Worm (Caenorhabditis elegans) whole organism, L1 larva: ENCODE measurements around the gene F11A5.15.

Experiments
- C04F5.9 ChIP-seq: sonication (generic microtip); optimal IDR thresholded peaks from 2 replicates; lab custom pipeline; 2016; ENCODE audit warnings: missing genetic modification characterization, missing compliant biosample characterization
- C34B4.2 ChIP-seq: sonication (generic microtip); optimal IDR thresholded peaks from 2 replicates; lab custom pipeline; 2017; ENCODE audit warnings: mild to moderate bottlenecking, missing genetic modification characterization, missing compliant biosample characterization
- Y116A8C.19 ChIP-seq: sonication (generic microtip); optimal IDR thresholded peaks from 2 replicates; lab custom pipeline; 2016; ENCODE audit warnings: missing compliant biosample characterization, missing genetic modification characterization, borderline replicate concordance
- aha-1 ChIP-seq: fragments of 150-350 bp; optimal IDR thresholded peaks from 2 replicates; lab custom pipeline; 2014; ENCODE audit warnings: missing biosample characterization, missing genetic modification characterization
- aly-2 ChIP-seq: fragments of 150-350 bp; optimal IDR thresholded peaks from 2 replicates; lab custom pipeline; 2014; ENCODE audit warnings: missing biosample characterization, missing genetic modification characterization
- ama-1 ChIP-seq: fragments of 150-350 bp; optimal IDR thresholded peaks from 2 replicates; lab custom pipeline; 2014
- blmp-1 ChIP-seq: fragments of 150-350 bp; optimal IDR thresholded peaks from 2 replicates; lab custom pipeline; 2014; ENCODE audit warnings: missing biosample characterization, missing genetic modification characterization
- ceh-82 ChIP-seq, 3 experiments: fragments of 150-350 bp in 1 of 3; sonication (generic microtip) in 2 of 3; optimal IDR thresholded peaks; 2 replicates each; lab custom pipeline; 2014 to 2017; ENCODE audit warnings: missing biosample characterization in 3 of 3, missing genetic modification characterization in 3 of 3
- dsc-1 ChIP-seq: sonication (generic microtip); optimal IDR thresholded peaks from 2 replicates; lab custom pipeline; 2016; ENCODE audit warnings: mild to moderate bottlenecking, missing genetic modification characterization, missing compliant biosample characterization
- efl-1 ChIP-seq, 4 experiments: fragments of 150-350 bp; optimal IDR thresholded peaks in 3 of 4; peaks in 1 of 4; 1 replicate in 1 of 4; 2 replicates in 3 of 4; lab custom pipeline; 2014; ENCODE audit warnings: missing biosample characterization in 2 of 4, missing genetic modification characterization in 2 of 4, missing genetic modification reagents in 2 of 4
- egl-13 ChIP-seq: sonication (generic microtip); optimal IDR thresholded peaks from 2 replicates; lab custom pipeline; 2016; ENCODE audit warnings: missing genotype, missing genetic modification reagents, missing genetic modification characterization, missing compliant biosample characterization
- egl-27 ChIP-seq, 2 experiments: fragments of 150-350 bp in 1 of 2; sonication (generic microtip); optimal IDR thresholded peaks; 3 replicates each; lab custom pipeline; 2017 to 2018; ENCODE audit warnings: missing biosample characterization in 2 of 2, missing genetic modification characterization in 2 of 2, missing genetic modification reagents in 2 of 2
- ets-5 ChIP-seq: fragments of 200-800 bp; sonication (Bioruptor generic); IDR thresholded peaks from 2 replicates; pipeline ENCODE4 v1.3.6; 2022; ENCODE audit warnings: missing genetic modification characterization, missing compliant biosample characterization
- fkh-4 ChIP-seq: sonication (generic microtip); optimal IDR thresholded peaks from 2 replicates; lab custom pipeline; 2016; ENCODE audit warnings: missing compliant biosample characterization, missing genetic modification characterization, borderline replicate concordance
- fkh-8 ChIP-seq: sonication (generic microtip); optimal IDR thresholded peaks from 2 replicates; lab custom pipeline; 2016; ENCODE audit warnings: mild to moderate bottlenecking, missing genetic modification characterization, missing compliant biosample characterization
- hlh-17 ChIP-seq: fragments of 200-800 bp; sonication (Bioruptor generic); optimal IDR thresholded peaks from 2 replicates; lab custom pipeline; 2018; ENCODE audit warnings: missing genetic modification characterization, mild to moderate bottlenecking, missing compliant biosample characterization, moderate library complexity, borderline replicate concordance
- hpl-2 ChIP-seq: fragments of 150-350 bp; optimal IDR thresholded peaks from 2 replicates; lab custom pipeline; 2014; ENCODE audit warnings: missing biosample characterization, missing genetic modification reagents, missing genetic modification characterization
- irx-1 ChIP-seq: sonication (generic microtip); optimal IDR thresholded peaks from 2 replicates; lab custom pipeline; 2016; ENCODE audit warnings: missing genetic modification characterization, missing compliant biosample characterization
- jun-1 ChIP-seq: fragments of 150-350 bp; optimal IDR thresholded peaks from 2 replicates; lab custom pipeline; 2014; ENCODE audit warnings: missing biosample characterization, missing genetic modification reagents, missing genetic modification characterization
- lin-13 ChIP-seq: fragments of 150-350 bp; optimal IDR thresholded peaks from 2 replicates; lab custom pipeline; 2014; ENCODE audit warnings: missing biosample characterization, missing genetic modification reagents, missing genetic modification characterization
- lin-15B ChIP-seq: fragments of 150-350 bp; sonication (generic microtip); optimal IDR thresholded peaks from 3 replicates; lab custom pipeline; 2014; ENCODE audit warnings: missing biosample characterization, missing genetic modification characterization
- lin-35 ChIP-seq, 2 experiments: fragments of 150-350 bp; optimal IDR thresholded peaks; 2 replicates each; lab custom pipeline; 2014; ENCODE audit warnings: missing biosample characterization in 2 of 2, missing genetic modification characterization in 2 of 2, missing genetic modification reagents in 2 of 2
- lin-39 ChIP-seq: fragments of 150-350 bp; optimal IDR thresholded peaks from 2 replicates; lab custom pipeline; 2014; ENCODE audit warnings: missing biosample characterization, missing genetic modification reagents, missing genetic modification characterization
- nhr-11 ChIP-seq: fragments of 150-350 bp; optimal IDR thresholded peaks from 2 replicates; lab custom pipeline; 2014; ENCODE audit warnings: missing biosample characterization, missing genetic modification characterization
- nhr-20 ChIP-seq: sonication (generic microtip); optimal IDR thresholded peaks from 2 replicates; lab custom pipeline; 2016; ENCODE audit warnings: mild to moderate bottlenecking, missing genetic modification characterization, missing compliant biosample characterization
- nhr-237 ChIP-seq: fragments of 150-350 bp; optimal IDR thresholded peaks from 2 replicates; lab custom pipeline; 2014; ENCODE audit warnings: missing biosample characterization, missing genetic modification characterization
- nhr-28 ChIP-seq: fragments of 150-350 bp; optimal IDR thresholded peaks from 2 replicates; lab custom pipeline; 2014; ENCODE audit warnings: missing biosample characterization, missing genetic modification characterization
- nhr-47 ChIP-seq: sonication (generic microtip); optimal IDR thresholded peaks from 2 replicates; lab custom pipeline; 2016; ENCODE audit warnings: mild to moderate bottlenecking, missing genetic modification characterization, moderate library complexity, missing compliant biosample characterization
- nhr-76 ChIP-seq: sonication (generic microtip); optimal IDR thresholded peaks from 2 replicates; lab custom pipeline; 2017; ENCODE audit warnings: missing biosample characterization, missing genetic modification characterization
- nhr-77 ChIP-seq: fragments of 150-350 bp; optimal IDR thresholded peaks from 2 replicates; lab custom pipeline; 2014; ENCODE audit warnings: missing biosample characterization, missing genetic modification characterization
- nhr-84 ChIP-seq: sonication (generic microtip); optimal IDR thresholded peaks from 2 replicates; lab custom pipeline; 2017; ENCODE audit warnings: missing biosample characterization, missing genetic modification characterization
- nhr-85 ChIP-seq: sonication (generic microtip); peaks from one replicate; lab custom pipeline; 2016; ENCODE audit warnings: missing genetic modification characterization, inconsistent platforms, missing compliant biosample characterization
- pqm-1 ChIP-seq: sonication (generic microtip); optimal IDR thresholded peaks from 3 replicates; lab custom pipeline; 2017; ENCODE audit warnings: missing biosample characterization, missing genetic modification characterization
- rnt-1 ChIP-seq: sonication (generic microtip); optimal IDR thresholded peaks from 2 replicates; lab custom pipeline; 2016; ENCODE audit warnings: mild to moderate bottlenecking, missing genetic modification characterization, moderate library complexity, missing compliant biosample characterization
- sox-4 ChIP-seq: sonication (generic microtip); optimal IDR thresholded peaks from 2 replicates; lab custom pipeline; 2016; ENCODE audit warnings: missing genetic modification characterization, missing compliant biosample characterization
- sptf-1 ChIP-seq: fragments of 150-350 bp; optimal IDR thresholded peaks from 2 replicates; lab custom pipeline; 2014; ENCODE audit warnings: missing biosample characterization, missing genetic modification characterization
- unc-130 ChIP-seq: fragments of 150-350 bp; optimal IDR thresholded peaks from 2 replicates; lab custom pipeline; 2017; ENCODE audit warnings: missing biosample characterization, missing genetic modification characterization, inconsistent platforms
- unc-30 ChIP-seq: sonication (generic microtip); optimal IDR thresholded peaks from 2 replicates; lab custom pipeline; 2017; ENCODE audit warnings: missing biosample characterization, missing genetic modification characterization
- unc-62 ChIP-seq: fragments of 150-350 bp; optimal IDR thresholded peaks from 2 replicates; lab custom pipeline; 2014; ENCODE audit warnings: missing biosample characterization, missing genetic modification reagents, missing genetic modification characterization
- unc-86 ChIP-seq: sonication (generic microtip); optimal IDR thresholded peaks from 2 replicates; lab custom pipeline; 2016; ENCODE audit warnings: missing genetic modification characterization, missing compliant biosample characterization
- vab-15 ChIP-seq: sonication (generic microtip); optimal IDR thresholded peaks from 2 replicates; lab custom pipeline; 2017; ENCODE audit warnings: missing genotype, mild to moderate bottlenecking, missing genetic modification characterization, missing compliant biosample characterization
- xbp-1 ChIP-seq: sonication (generic microtip); optimal IDR thresholded peaks from 2 replicates; lab custom pipeline; 2016; ENCODE audit warnings: missing genetic modification characterization, missing compliant biosample characterization
- zip-4 ChIP-seq: fragments of 200-800 bp; sonication (Bioruptor generic); optimal IDR thresholded peaks from 2 replicates; lab custom pipeline; 2018; ENCODE audit warnings: mild to moderate bottlenecking, missing genetic modification characterization, moderate library complexity, missing compliant biosample characterization
- ztf-11 ChIP-seq, 2 experiments: sonication (generic microtip); optimal IDR thresholded peaks; 2 replicates each; lab custom pipeline; 2016 to 2017; ENCODE audit warnings: missing genetic modification characterization in 2 of 2, missing biosample characterization in 1 of 2, missing compliant biosample characterization in 1 of 2

F11A5.15 gene

ce11 chrV:16192114-16192513, 26.3 kb downstream of the F11A5.15 start, which contains the start of gene srh-279:
TSS of gene srh-279 (plus strand) at chrV:16192414.
- no peak for TF ChIP-seq dsc-1 (tag; lab: Kevin White, UChicago)
- no peak for TF ChIP-seq blmp-1 (tag; lab: Kevin White, UChicago)
- TF ChIP-seq egl-13 (tag; lab: Kevin White, UChicago), result no peak
- TF ChIP-seq nhr-47 (tag; lab: Kevin White, UChicago), result no peak

- TF ChIP-seq lin-35 (GFP tag; optimal IDR thresholded peaks at IDR 0.05; lab: Kevin White, UChicago), result no peak
- TF ChIP-seq unc-30 (tag; lab: Kevin White, UChicago), result no peak
- TF ChIP-seq ceh-82 (tag; optimal IDR thresholded peaks at IDR 0.05; lab: Kevin White, UChicago), result no peak
- no peak for TF ChIP-seq ets-5 (GFP tag; lab: Robert Waterston, UW)
- no peak for TF ChIP-seq rnt-1
- no peak for TF ChIP-seq unc-130
- no peak for TF ChIP-seq sox-4 (tag; lab: Kevin White, UChicago)
- no peak for TF ChIP-seq nhr-85 (tag; lab: Kevin White, UChicago)
- no peak for TF ChIP-seq C34B4.2 (tag; lab: Kevin White, UChicago)
Measured at ce11 chrV:16190485-16190884, 27.9 kb downstream of the F11A5.15 start, which contains the start of gene srh-281. TSS of gene srh-281 (plus strand) at chrV:16190785.

ce11 chrV:16183357-16183756, 35.1 kb downstream of the F11A5.15 start, which contains the start of gene srz-14:
TSS of gene srz-14 (plus strand) at chrV:16183657.
- TF ChIP-seq fkh-8 (tag; lab: Kevin White, UChicago) (no peak), lin-39 (tag; lab: Kevin White, UChicago) (no peak), unc-130 (no peak)
- TF ChIP-seq, all 84 proteins: peak for 0

ce11 chrV:16182918-16183317, 35.5 kb downstream of the F11A5.15 start, which contains the start of gene srh-277:
TSS of gene srh-277 (plus strand) at chrV:16183218.
- TF ChIP-seq lin-13 (GFP tag; lab: Kevin White, UChicago) (no peak), nhr-20 (tag; lab: Kevin White, UChicago) (no peak), pqm-1 (tag; lab: Kevin White, UChicago) (no peak), ama-1 (lab: Kevin White, UChicago) (no peak), lin-15B (tag; lab: Kevin White, UChicago) (no peak), zip-4 (GFP tag; lab: Kevin White, UChicago) (no peak), rnt-1 (no peak), C04F5.9 (tag; lab: Kevin White, UChicago) (no peak), hlh-17 (GFP tag; lab: Kevin White, UChicago) (no peak), Y116A8C.19 (tag; lab: Kevin White, UChicago) (no peak), nhr-84 (tag; lab: Kevin White, UChicago) (no peak), fkh-4 (tag; lab: Kevin White, UChicago) (no peak), aha-1 (no peak)

- TF ChIP-seq hpl-2 (GFP tag; lab: Kevin White, UChicago), result no peak
- TF ChIP-seq, all 84 proteins: peak for 0
Measured at ce11 chrV:16182110-16182509, 36.3 kb downstream of the F11A5.15 start, which contains the start of gene srz-13. TSS of gene srz-13 (plus strand) at chrV:16182410.

- no peak for TF ChIP-seq efl-1 (optimal IDR thresholded peaks at IDR 0.05; lab: Kevin White, UChicago)
- TF ChIP-seq efl-1 (GFP tag; optimal IDR thresholded peaks at IDR 0.05 in 1 of 2; lab: Kevin White, UChicago), result no peak
- TF ChIP-seq ztf-11 (tag; optimal IDR thresholded peaks at IDR 0.05; lab: Kevin White, UChicago), result no peak
- TF ChIP-seq sptf-1 (tag; lab: Kevin White, UChicago), result no peak
- no peak for TF ChIP-seq hlh-17 (GFP tag; lab: Kevin White, UChicago)
- TF ChIP-seq vab-15, result no peak
- no peak for TF ChIP-seq unc-62
- TF ChIP-seq aly-2 (tag; lab: Kevin White, UChicago), result no peak
- no peak for TF ChIP-seq nhr-237 (tag; lab: Kevin White, UChicago)
- no peak for TF ChIP-seq nhr-76 (tag; lab: Kevin White, UChicago)
- no peak for TF ChIP-seq nhr-11
- no peak for TF ChIP-seq ceh-82 (tag; optimal IDR thresholded peaks at IDR 0.05; lab: Kevin White, UChicago)
- TF ChIP-seq jun-1 (tag; lab: Kevin White, UChicago), result no peak
- no peak for TF ChIP-seq egl-27 (tag; optimal IDR thresholded peaks at IDR 0.05; lab: Kevin White, UChicago)
- TF ChIP-seq irx-1, result no peak
- no peak for TF ChIP-seq fkh-4 (tag; lab: Kevin White, UChicago)
- TF ChIP-seq nhr-77, result no peak
- no peak for TF ChIP-seq unc-86 (tag; lab: Kevin White, UChicago)
- TF ChIP-seq xbp-1 (tag; lab: Kevin White, UChicago), result no peak
- TF ChIP-seq lin-13 (GFP tag; lab: Kevin White, UChicago), result no peak
- TF ChIP-seq nhr-28 (tag; lab: Kevin White, UChicago), result no peak
Measured at ce11 chrV:16180350-16180749, 38.1 kb downstream of the F11A5.15 start, which contains the start of gene str-106. TSS of gene str-106 (plus strand) at chrV:16180650.
